Worm (Caenorhabditis elegans) whole organism, early embryonic: ENCODE data around the gene srh-31.

Source experiments
- B0310.2 ChIP-seq: sonication (generic microtip); optimal IDR thresholded peaks from 2 replicates; lab custom pipeline; 2016; ENCODE audit warnings: mild to moderate bottlenecking, missing genetic modification characterization, missing compliant biosample characterization
- F13C5.2 ChIP-seq: sonication (generic microtip); optimal IDR thresholded peaks from 2 replicates; lab custom pipeline; 2017; ENCODE audit warnings: mild to moderate bottlenecking, missing genetic modification characterization, inconsistent platforms, missing compliant biosample characterization
- aly-1 ChIP-seq: sonication (generic microtip); optimal IDR thresholded peaks from 2 replicates; lab custom pipeline; 2016; ENCODE audit warnings: missing genetic modification characterization, missing compliant biosample characterization
- ama-1 ChIP-seq: fragments of 150-350 bp; optimal IDR thresholded peaks from 2 replicates; lab custom pipeline; 2014
- ceh-13 ChIP-seq: fragments of 200-800 bp; sonication (Bioruptor generic); optimal IDR thresholded peaks from 2 replicates; lab custom pipeline; 2018; ENCODE audit warnings: mild to moderate bottlenecking, missing genetic modification characterization, missing compliant biosample characterization
- ceh-36 ChIP-seq: sonication (generic microtip); optimal IDR thresholded peaks from 2 replicates; lab custom pipeline; 2016; ENCODE audit warnings: missing genetic modification characterization, inconsistent platforms, missing compliant biosample characterization
- ets-7 ChIP-seq: sonication (generic microtip); optimal IDR thresholded peaks from 2 replicates; lab custom pipeline; 2016; ENCODE audit warnings: missing genotype, missing genetic modification characterization, missing compliant biosample characterization
- flt-1 ChIP-seq: fragments of 200-800 bp; sonication (Bioruptor generic); IDR thresholded peaks from 2 replicates; pipeline ENCODE4 v1.3.6; 2022; ENCODE audit warnings: missing genetic modification characterization, missing compliant biosample characterization
- hmbx-1 ChIP-seq: sonication (generic microtip); optimal IDR thresholded peaks from 2 replicates; lab custom pipeline; 2016; ENCODE audit warnings: mild to moderate bottlenecking, missing genetic modification characterization, missing compliant biosample characterization
- hmg-4 ChIP-seq: fragments of 200-800 bp; sonication (Bioruptor generic); optimal IDR thresholded peaks from 2 replicates; lab custom pipeline; 2018; ENCODE audit warnings: mild to moderate bottlenecking, missing genetic modification characterization, missing compliant biosample characterization
- hnd-1 ChIP-seq: sonication (generic microtip); optimal IDR thresholded peaks from 2 replicates; lab custom pipeline; 2016; ENCODE audit warnings: missing genetic modification characterization, missing compliant biosample characterization
- pes-1 ChIP-seq: fragments of 200-800 bp; sonication (Bioruptor generic); IDR thresholded peaks from 2 replicates; pipeline ENCODE4 v1.3.6; 2022; ENCODE audit warnings: missing genetic modification reagents, missing genetic modification characterization, missing compliant biosample characterization
- scrt-1 ChIP-seq: fragments of 200-800 bp; sonication (Bioruptor generic); IDR thresholded peaks from 2 replicates; pipeline ENCODE4 v1.3.6; 2022; ENCODE audit warnings: missing genetic modification characterization, missing compliant biosample characterization
- sea-1 ChIP-seq: fragments of 200-800 bp; sonication (Bioruptor generic); conservative IDR thresholded peaks from 2 replicates; pipeline ENCODE4 v1.3.6; 2022; ENCODE audit warnings: missing genetic modification characterization, missing compliant biosample characterization
- tbx-11 ChIP-seq: fragments of 200-800 bp; sonication (Bioruptor generic); IDR thresholded peaks from 2 replicates; pipeline ENCODE4 v1.3.6; 2022; ENCODE audit warnings: missing genetic modification characterization, missing compliant biosample characterization
- tbx-37 ChIP-seq: fragments of 200-800 bp; sonication (Bioruptor generic); conservative IDR thresholded peaks from 2 replicates; pipeline ENCODE4 v1.3.6; 2022; ENCODE audit warnings: missing genetic modification reagents, missing genetic modification characterization, missing compliant biosample characterization
- tra-4 ChIP-seq: sonication (generic microtip); optimal IDR thresholded peaks from 2 replicates; lab custom pipeline; 2017; ENCODE audit warnings: missing genetic modification characterization, missing compliant biosample characterization

Gene srh-31

ce11 chrV:17705814-17706213 lies 1.3 kb upstream of the srh-31 start, which contains the start of gene W06D12.6:
W06D12.6 (plus strand) TSS chrV:17706114.
- TF ChIP-seq tbx-37 (GFP tag; lab: Robert Waterston, UW) (no peak), sea-1 (GFP tag; lab: Robert Waterston, UW) (no peak), ets-7 (tag; lab: Kevin White, UChicago) (no peak), ceh-36 (no peak), hmg-4 (GFP tag; lab: Kevin White, UChicago) (no peak), ceh-13 (GFP tag; lab: Kevin White, UChicago) (no peak), ama-1 (no peak), B0310.2 (tag; lab: Kevin White, UChicago) (no peak), F13C5.2 (tag; lab: Kevin White, UChicago) (no peak), aly-1 (tag; lab: Kevin White, UChicago) (no peak), hnd-1 (tag; lab: Kevin White, UChicago) (no peak), hmbx-1 (tag; lab: Kevin White, UChicago) (no peak), tbx-11 (GFP tag; lab: Robert Waterston, UW) (no peak), pes-1 (GFP tag; lab: Robert Waterston, UW) (no peak), scrt-1 (no peak), flt-1 (GFP tag; lab: Robert Waterston, UW) (no peak), tra-4 (no peak)

- no peak for TF ChIP-seq tbx-11 (GFP tag; lab: Robert Waterston, UW)
- no peak for TF ChIP-seq aly-1 (tag; lab: Kevin White, UChicago)
- no peak for TF ChIP-seq scrt-1
- TF ChIP-seq hmbx-1 (tag; lab: Kevin White, UChicago), result no peak
- no peak for TF ChIP-seq sea-1 (GFP tag; lab: Robert Waterston, UW)
- TF ChIP-seq hnd-1 (tag; lab: Kevin White, UChicago), result no peak
- TF ChIP-seq flt-1 (GFP tag; lab: Robert Waterston, UW), result no peak
- TF ChIP-seq ceh-36, result no peak
- no peak for TF ChIP-seq pes-1 (GFP tag; lab: Robert Waterston, UW)
- no peak for TF ChIP-seq ets-7 (tag; lab: Kevin White, UChicago)
- no peak for TF ChIP-seq tbx-37 (GFP tag; lab: Robert Waterston, UW)
- no peak for TF ChIP-seq tra-4
- TF ChIP-seq hmg-4 (GFP tag; lab: Kevin White, UChicago), result no peak
- TF ChIP-seq ama-1, result no peak
- TF ChIP-seq ceh-13 (GFP tag; lab: Kevin White, UChicago), result no peak
- TF ChIP-seq F13C5.2 (tag; lab: Kevin White, UChicago), result no peak
- TF ChIP-seq B0310.2 (tag; lab: Kevin White, UChicago), result no peak
Observed at ce11 chrV:17706217-17706806, 810 bp upstream of the srh-31 start.

ce11 chrV:17712349-17712748 lies 5.2 kb downstream of the srh-31 start:
- no peak for TF ChIP-seq ets-7 (tag; lab: Kevin White, UChicago)
- TF ChIP-seq sea-1 (GFP tag; lab: Robert Waterston, UW), result no peak
- no peak for TF ChIP-seq hmbx-1 (tag; lab: Kevin White, UChicago)
- TF ChIP-seq scrt-1, result no peak
- TF ChIP-seq tbx-37 (GFP tag; lab: Robert Waterston, UW), result no peak
- no peak for TF ChIP-seq ceh-36
- no peak for TF ChIP-seq hmg-4 (GFP tag; lab: Kevin White, UChicago)
- no peak for TF ChIP-seq F13C5.2 (tag; lab: Kevin White, UChicago)
- no peak for TF ChIP-seq ceh-13 (GFP tag; lab: Kevin White, UChicago)
- no peak for TF ChIP-seq aly-1 (tag; lab: Kevin White, UChicago)
- TF ChIP-seq tbx-11 (GFP tag; lab: Robert Waterston, UW), result no peak
- no peak for TF ChIP-seq hnd-1 (tag; lab: Kevin White, UChicago)
- no peak for TF ChIP-seq B0310.2 (tag; lab: Kevin White, UChicago)
- TF ChIP-seq ama-1, result no peak
- TF ChIP-seq pes-1 (GFP tag; lab: Robert Waterston, UW), result no peak
- no peak for TF ChIP-seq flt-1 (GFP tag; lab: Robert Waterston, UW)
- no peak for TF ChIP-seq tra-4

- TF ChIP-seq ets-7 (tag; lab: Kevin White, UChicago) (no peak), flt-1 (GFP tag; lab: Robert Waterston, UW) (no peak), hmg-4 (GFP tag; lab: Kevin White, UChicago) (no peak), ceh-13 (GFP tag; lab: Kevin White, UChicago) (no peak), pes-1 (GFP tag; lab: Robert Waterston, UW) (no peak), scrt-1 (no peak), tbx-11 (GFP tag; lab: Robert Waterston, UW) (no peak), ceh-36 (no peak), hnd-1 (tag; lab: Kevin White, UChicago) (no peak)
Observed at ce11 chrV:17714330-17714729, 7.2 kb downstream of the srh-31 start, which contains the start of gene twk-33. twk-33 (minus strand) TSS chrV:17714377.

ce11 chrV:17718647-17719046 lies 11.5 kb downstream of the srh-31 start, which contains the start of gene str-77:
str-77 (plus strand) TSS chrV:17718947.
- TF ChIP-seq tbx-11 (GFP tag; lab: Robert Waterston, UW) (no peak), sea-1 (GFP tag; lab: Robert Waterston, UW) (no peak), tra-4 (no peak), B0310.2 (tag; lab: Kevin White, UChicago) (no peak), ceh-13 (GFP tag; lab: Kevin White, UChicago) (no peak), ets-7 (tag; lab: Kevin White, UChicago) (no peak), hmbx-1 (tag; lab: Kevin White, UChicago) (no peak), hnd-1 (tag; lab: Kevin White, UChicago) (no peak), scrt-1 (no peak), aly-1 (tag; lab: Kevin White, UChicago) (no peak), F13C5.2 (tag; lab: Kevin White, UChicago) (no peak), pes-1 (GFP tag; lab: Robert Waterston, UW) (no peak), ama-1 (no peak), hmg-4 (GFP tag; lab: Kevin White, UChicago) (no peak), tbx-37 (GFP tag; lab: Robert Waterston, UW) (no peak), ceh-36 (no peak), flt-1 (GFP tag; lab: Robert Waterston, UW) (no peak)

- TF ChIP-seq hnd-1 (tag; lab: Kevin White, UChicago), result no peak
- TF ChIP-seq flt-1 (GFP tag; lab: Robert Waterston, UW), result no peak
- no peak for TF ChIP-seq pes-1 (GFP tag; lab: Robert Waterston, UW)
- no peak for TF ChIP-seq tra-4
- TF ChIP-seq F13C5.2 (tag; lab: Kevin White, UChicago), result no peak
- TF ChIP-seq ceh-36, result no peak
- TF ChIP-seq tbx-37 (GFP tag; lab: Robert Waterston, UW), result no peak
- TF ChIP-seq scrt-1, result no peak
- no peak for TF ChIP-seq sea-1 (GFP tag; lab: Robert Waterston, UW)
- no peak for TF ChIP-seq ama-1
- no peak for TF ChIP-seq aly-1 (tag; lab: Kevin White, UChicago)
Observed at ce11 chrV:17721709-17722108, 14.6 kb downstream of the srh-31 start.
